Worm (Caenorhabditis elegans): ENCODE data around the gene T26G10.5.

DNA sequence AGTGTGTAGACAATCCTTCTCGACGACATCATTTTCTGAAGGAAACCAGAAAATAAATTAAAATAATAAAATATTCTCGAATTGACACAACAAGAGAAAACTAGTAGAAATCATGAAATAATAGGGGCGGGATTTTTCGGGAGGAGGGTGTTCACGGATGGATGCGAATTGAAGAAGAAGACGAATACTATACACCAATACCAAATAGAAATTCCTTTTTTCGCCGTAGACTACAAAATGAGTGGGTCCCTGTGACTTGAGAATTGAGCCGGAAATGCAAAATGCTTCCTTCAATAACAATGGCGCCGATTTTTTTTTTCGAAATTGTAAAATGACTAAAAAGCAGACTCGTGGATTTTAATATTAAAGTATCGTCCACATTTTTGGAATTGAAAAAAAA, 25.2 kb downstream of the T26G10.5 start, which contains the start of gene nlp-48:
- TF ChIP-seq W03F9.2 (tag; optimal IDR thresholded peaks at IDR 0.05) (no peak), dao-5 (tag; optimal IDR thresholded peaks at IDR 0.05) (no peak), him-1 (tag; optimal IDR thresholded peaks at IDR 0.05) (no peak)
